Fruit fly (Drosophila melanogaster) whole organism, embryonic: ENCODE measurements around the gene CG31275.

Experiments used
- Adf1 ChIP-seq: fragments of 200-800 bp; sonication (Bioruptor generic); IDR thresholded peaks from 2 replicates; pipeline ENCODE4 v1.3.6; 2022; ENCODE audit warnings: missing biosample characterization, missing genetic modification characterization
- CG10654 ChIP-seq: fragments of 200-800 bp; sonication (Bioruptor generic); optimal IDR thresholded peaks from 2 replicates; lab custom pipeline; 2016; ENCODE audit warnings: missing biosample characterization, missing genetic modification characterization
- CG13287 ChIP-seq: fragments of 200-800 bp; sonication (Bioruptor generic); IDR thresholded peaks from 2 replicates; pipeline ENCODE4 v1.3.6; 2022; ENCODE audit warnings: missing biosample characterization, missing genetic modification characterization; ENCODE audit not compliant: partially characterized antibody
- CG14441 ChIP-seq: fragments of 200-800 bp; sonication (Bioruptor generic); IDR thresholded peaks from 2 replicates; pipeline ENCODE4 v1.3.6; 2022; ENCODE audit warnings: missing biosample characterization, missing genetic modification characterization
- CG1603 ChIP-seq: fragments of 200-800 bp; sonication (Bioruptor generic); optimal IDR thresholded peaks from 2 replicates; lab custom pipeline; 2019; ENCODE audit warnings: missing biosample characterization, mild to moderate bottlenecking, missing genetic modification characterization, moderate library complexity
- CG16779 ChIP-seq: fragments of 200-800 bp; sonication (Bioruptor generic); IDR thresholded peaks from 2 replicates; pipeline ENCODE4 v1.3.6; 2022; ENCODE audit warnings: missing biosample characterization, missing genetic modification characterization
- CG17328 ChIP-seq: fragments of 200-800 bp; sonication (Bioruptor generic); IDR thresholded peaks from 2 replicates; pipeline ENCODE4 v1.3.6; 2022; ENCODE audit warnings: missing biosample characterization, missing genetic modification characterization
- CG1832 ChIP-seq: fragments of 200-800 bp; sonication (Bioruptor generic); optimal IDR thresholded peaks from 2 replicates; lab custom pipeline; 2017; ENCODE audit warnings: missing biosample characterization, mild to moderate bottlenecking, missing genetic modification characterization, inconsistent platforms
- CG2129 ChIP-seq: fragments of 200-800 bp; sonication (Bioruptor generic); IDR thresholded peaks from 2 replicates; pipeline ENCODE4 v1.3.6; 2022; ENCODE audit warnings: missing biosample characterization, missing genetic modification characterization; ENCODE audit not compliant: partially characterized antibody
- CG2889 ChIP-seq: fragments of 200-800 bp; sonication (Bioruptor generic); IDR thresholded peaks from 3 replicates; pipeline ENCODE4 v1.3.6; 2022; ENCODE audit warnings: missing biosample characterization, missing genetic modification characterization
- CG34376 ChIP-seq: fragments of 200-800 bp; sonication (Bioruptor generic); optimal IDR thresholded peaks from 2 replicates; lab custom pipeline; 2018; ENCODE audit warnings: missing biosample characterization, mild to moderate bottlenecking, missing genetic modification characterization
- CG4730 ChIP-seq: fragments of 200-800 bp; sonication (Bioruptor generic); IDR thresholded peaks from 2 replicates; pipeline ENCODE4 v1.3.6; 2022; ENCODE audit warnings: missing biosample characterization, missing genetic modification characterization
- CG8089 ChIP-seq: fragments of 200-800 bp; sonication (Bioruptor generic); optimal IDR thresholded peaks from 3 replicates; lab custom pipeline; 2016; ENCODE audit warnings: missing biosample characterization, missing genetic modification characterization
- CG9876 ChIP-seq: fragments of 200-800 bp; sonication (Bioruptor generic); optimal IDR thresholded peaks from 2 replicates; lab custom pipeline; 2016; ENCODE audit warnings: missing biosample characterization, missing genetic modification characterization
- CkIIα-i1 ChIP-seq: fragments of 200-800 bp; sonication (Bioruptor generic); IDR thresholded peaks from 2 replicates; pipeline ENCODE4 v1.3.6; 2022; ENCODE audit warnings: missing biosample characterization, missing genetic modification characterization
- D ChIP-seq, 2 experiments: fragments of 200-800 bp in 1 of 2; fragments of >200 bp in 1 of 2; sonication (Bioruptor generic) in 1 of 2; optimal IDR thresholded peaks; 2 replicates in 1 of 2; 3 replicates in 1 of 2; lab custom pipeline; 2017; ENCODE audit warnings: mild to moderate bottlenecking in 1 of 2, missing biosample characterization in 1 of 2, missing genetic modification characterization in 1 of 2, missing genetic modification reagents in 1 of 2
- Dbx ChIP-seq: fragments of 200-800 bp; sonication (Bioruptor generic); IDR thresholded peaks from 3 replicates; pipeline ENCODE4 v1.3.6; 2022; ENCODE audit warnings: missing biosample characterization, missing genetic modification characterization
- H2.0 ChIP-seq: fragments of 200-800 bp; sonication (Bioruptor generic); IDR thresholded peaks from 2 replicates; pipeline ENCODE4 v1.3.6; 2022; ENCODE audit warnings: missing biosample characterization, missing genetic modification characterization
- Hey ChIP-seq: fragments of 200-800 bp; sonication (Bioruptor generic); optimal IDR thresholded peaks from 3 replicates; lab custom pipeline; 2018; ENCODE audit warnings: missing biosample characterization, mild to moderate bottlenecking, missing genetic modification characterization
- HmgD ChIP-seq: fragments of 200-800 bp; sonication (Bioruptor generic); optimal IDR thresholded peaks from 3 replicates; lab custom pipeline; 2016; ENCODE audit warnings: missing biosample characterization, missing genetic modification characterization
- Hmr ChIP-seq: fragments of 200-800 bp; sonication (Bioruptor generic); optimal IDR thresholded peaks from 3 replicates; lab custom pipeline; 2017; ENCODE audit warnings: mild to moderate bottlenecking, missing biosample characterization, missing genetic modification reagents, missing genetic modification characterization
- Hr3 ChIP-seq: fragments of 200-800 bp; sonication (Bioruptor generic); optimal IDR thresholded peaks from 3 replicates; lab custom pipeline; 2016; ENCODE audit warnings: missing biosample characterization, missing genetic modification characterization
- Hr39 ChIP-seq: fragments of >200 bp; optimal IDR thresholded peaks from 2 replicates; lab custom pipeline; 2017
- Hr78 ChIP-seq, 2 experiments: fragments of 200-800 bp in 1 of 2; fragments of >200 bp in 1 of 2; sonication (Bioruptor generic) in 1 of 2; optimal IDR thresholded peaks; 2 replicates each; lab custom pipeline; 2017 to 2019; ENCODE audit warnings: missing biosample characterization in 2 of 2, missing genetic modification characterization in 2 of 2, mild to moderate bottlenecking in 1 of 2, moderate library complexity in 1 of 2
- Hsf ChIP-seq: fragments of 200-800 bp; sonication (Bioruptor generic); optimal IDR thresholded peaks from 3 replicates; lab custom pipeline; 2016; ENCODE audit warnings: missing biosample characterization, missing genetic modification characterization
- MESR4 ChIP-seq: fragments of 200-800 bp; sonication (Bioruptor generic); optimal IDR thresholded peaks from 2 replicates; lab custom pipeline; 2018; ENCODE audit warnings: missing biosample characterization, mild to moderate bottlenecking, missing genetic modification characterization, moderate library complexity
- Myb ChIP-seq: fragments of 200-800 bp; sonication (Bioruptor generic); optimal IDR thresholded peaks from 2 replicates; lab custom pipeline; 2016; ENCODE audit warnings: missing biosample characterization, missing genetic modification characterization
- Nf-YB ChIP-seq: fragments of 200-800 bp; sonication (Bioruptor generic); optimal IDR thresholded peaks from 3 replicates; lab custom pipeline; 2019; ENCODE audit warnings: missing biosample characterization, mild to moderate bottlenecking, missing genetic modification characterization, moderate library complexity
- Taf1 ChIP-seq: fragments of 200-800 bp; sonication (Bioruptor generic); IDR thresholded peaks from 2 replicates; pipeline ENCODE4 v1.3.6; 2022; ENCODE audit warnings: missing biosample characterization, missing genetic modification characterization
- Usf ChIP-seq: fragments of 200-800 bp; sonication (Bioruptor generic); optimal IDR thresholded peaks from 2 replicates; lab custom pipeline; 2017; ENCODE audit warnings: missing genotype, missing biosample characterization, missing genetic modification characterization
- Xrp1 ChIP-seq: fragments of 200-800 bp; sonication (Bioruptor generic); IDR thresholded peaks from 2 replicates; pipeline ENCODE4 v1.3.6; 2022; ENCODE audit warnings: missing biosample characterization, missing genetic modification characterization
- cad ChIP-seq: fragments of >200 bp; optimal IDR thresholded peaks from 2 replicates; lab custom pipeline; 2017; ENCODE audit warnings: missing biosample characterization, missing genetic modification characterization
- chinmo ChIP-seq: fragments of 200-800 bp; sonication (Bioruptor generic); IDR thresholded peaks from 4 replicates; pipeline ENCODE4 v1.3.6; 2022; ENCODE audit warnings: missing biosample characterization, missing genetic modification characterization; ENCODE audit not compliant: partially characterized antibody
- chm ChIP-seq: fragments of 200-800 bp; sonication (Bioruptor generic); IDR thresholded peaks from 2 replicates; pipeline ENCODE4 v1.3.6; 2022; ENCODE audit warnings: missing biosample characterization, missing genetic modification characterization
- ems ChIP-seq: fragments of 200-800 bp; sonication (Bioruptor generic); optimal IDR thresholded peaks from 3 replicates; lab custom pipeline; 2016; ENCODE audit warnings: missing biosample characterization, missing genetic modification characterization
- eve ChIP-seq, 2 experiments: fragments of >200 bp; optimal IDR thresholded peaks; 2 replicates each; lab custom pipeline; 2017; ENCODE audit warnings: missing biosample characterization in 2 of 2, missing genetic modification characterization in 2 of 2
- fd64A ChIP-seq: fragments of 200-800 bp; sonication (Bioruptor generic); optimal IDR thresholded peaks from 3 replicates; lab custom pipeline; 2018; ENCODE audit warnings: missing biosample characterization, mild to moderate bottlenecking, missing genetic modification characterization
- gcm ChIP-seq: fragments of 200-800 bp; sonication (Bioruptor generic); optimal IDR thresholded peaks from 2 replicates; lab custom pipeline; 2019; ENCODE audit warnings: missing biosample characterization, mild to moderate bottlenecking, missing genetic modification characterization, moderate library complexity
- gfzf ChIP-seq: fragments of 200-800 bp; sonication (Bioruptor generic); optimal IDR thresholded peaks from 2 replicates; lab custom pipeline; 2016; ENCODE audit warnings: missing biosample characterization, mild to moderate bottlenecking, missing genetic modification characterization, moderate library complexity
- ham ChIP-seq: fragments of 200-800 bp; sonication (Bioruptor generic); IDR thresholded peaks from 2 replicates; pipeline ENCODE4 v1.3.6; 2022; ENCODE audit warnings: missing biosample characterization, missing genetic modification characterization
- jumu ChIP-seq: fragments of 200-800 bp; sonication (Bioruptor generic); optimal IDR thresholded peaks from 3 replicates; lab custom pipeline; 2016; ENCODE audit warnings: missing biosample characterization, missing genetic modification characterization
- lmd ChIP-seq: fragments of 200-800 bp; sonication (Bioruptor generic); IDR thresholded peaks from 2 replicates; pipeline ENCODE4 v1.3.6; 2022; ENCODE audit warnings: missing biosample characterization, missing genetic modification characterization
- lola ChIP-seq, 3 experiments: fragments of >200 bp in 2 of 3; fragments of 200-800 bp in 1 of 3; sonication (Bioruptor generic) in 1 of 3; optimal IDR thresholded peaks; 2 replicates each; lab custom pipeline; 2017 to 2019; ENCODE audit warnings: missing biosample characterization in 3 of 3, missing genetic modification characterization in 3 of 3, mild to moderate bottlenecking in 1 of 3, moderate library complexity in 1 of 3
- mirr ChIP-seq: fragments of 200-800 bp; sonication (Bioruptor generic); optimal IDR thresholded peaks from 3 replicates; lab custom pipeline; 2018; ENCODE audit warnings: missing biosample characterization, mild to moderate bottlenecking, missing genetic modification characterization
- pros ChIP-seq: fragments of 200-800 bp; sonication (Bioruptor generic); optimal IDR thresholded peaks from 3 replicates; lab custom pipeline; 2019; ENCODE audit warnings: missing biosample characterization, mild to moderate bottlenecking, missing genetic modification characterization, moderate library complexity
- psq ChIP-seq: fragments of 200-800 bp; sonication (Bioruptor generic); optimal IDR thresholded peaks from 2 replicates; lab custom pipeline; 2017; ENCODE audit warnings: missing biosample characterization, missing genetic modification characterization
- sens ChIP-seq: fragments of 200-800 bp; sonication (Bioruptor generic); peaks from one replicate; lab custom pipeline; 2016; ENCODE audit warnings: missing biosample characterization, missing genetic modification characterization
- slp2 ChIP-seq: fragments of 200-800 bp; sonication (Bioruptor generic); optimal IDR thresholded peaks from 2 replicates; lab custom pipeline; 2016; ENCODE audit warnings: missing biosample characterization, missing genetic modification characterization
- vvl ChIP-seq: fragments of 200-800 bp; sonication (Bioruptor generic); IDR thresholded peaks from 2 replicates; pipeline ENCODE4 v1.3.6; 2022; ENCODE audit warnings: missing biosample characterization, missing genetic modification characterization
- zfh2 ChIP-seq: fragments of 200-800 bp; sonication (Bioruptor generic); optimal IDR thresholded peaks from 2 replicates; lab custom pipeline; 2016; ENCODE audit warnings: missing biosample characterization, missing genetic modification characterization

The CG31275 gene

DNA sequence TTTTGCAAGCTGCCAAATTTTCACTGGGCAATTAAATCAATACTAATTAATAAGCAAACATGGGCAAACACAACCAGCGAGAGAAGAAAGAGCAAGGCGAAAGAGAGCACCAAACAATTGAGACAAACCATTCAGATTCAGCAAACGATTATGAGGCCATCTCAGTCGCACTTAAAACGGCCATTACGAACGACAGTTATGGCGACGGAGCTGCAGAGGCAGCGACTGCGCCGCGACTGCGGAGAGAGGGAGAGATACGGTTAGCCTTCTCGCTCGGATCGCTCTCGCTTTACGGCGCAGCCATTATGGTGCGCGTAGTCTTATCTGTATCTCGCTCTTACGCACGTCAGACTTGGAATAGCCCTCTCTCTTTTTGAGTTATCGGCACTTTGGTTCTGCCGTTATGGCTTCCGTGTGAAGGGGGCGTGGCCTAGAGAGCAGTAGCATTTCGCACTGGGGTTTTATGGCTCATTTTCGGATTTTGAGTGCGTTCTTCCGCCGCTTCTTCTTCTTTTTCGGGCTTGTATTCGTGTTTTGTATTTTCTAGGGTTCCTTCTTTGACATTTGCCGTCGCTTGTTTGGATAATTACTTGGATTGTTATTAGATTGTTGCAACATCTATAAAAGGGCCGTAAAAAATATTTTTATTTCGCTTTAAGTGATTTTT, 12.9 kb upstream of the CG31275 start (continued):
- peak; percentile 100 for TF ChIP-seq CG1832 (GFP tag; lab: Kevin White, UChicago)
- TF ChIP-seq CG14441 (GFP tag; lab: Robert Waterston, UW) = no peak
- no peak for TF ChIP-seq ems (GFP tag; lab: Kevin White, UChicago)
- TF ChIP-seq Hsf (GFP tag; lab: Kevin White, UChicago) = no peak
- TF ChIP-seq Xrp1 = 0 out of 2 replicates have a peak, but pooled peaks have one; percentile 9
- TF ChIP-seq CG10654 = no peak
- TF ChIP-seq chinmo (GFP tag; lab: Robert Waterston, UW) = peak; percentile 95
- no peak for TF ChIP-seq Hmr (GFP tag; lab: Kevin White, UChicago)
- 0 out of 3 replicates have a peak, but pooled peaks have one; percentile 33 for TF ChIP-seq Dbx (GFP tag; lab: Robert Waterston, UW)
- TF ChIP-seq pros = peak; percentile 78
- TF ChIP-seq CG9876 (GFP tag; lab: Kevin White, UChicago) = no peak
- no peak for TF ChIP-seq ham
- TF ChIP-seq CG2889 (GFP tag; lab: Robert Waterston, UW) = no peak
- TF ChIP-seq gcm (GFP tag; lab: Kevin White, UChicago) = peak; percentile 68
- TF ChIP-seq Adf1 (GFP tag; lab: Robert Waterston, UW) = peak; percentile 100
- peak; percentile 69 for TF ChIP-seq sens (GFP tag; lab: Kevin White, UChicago)
- no peak for TF ChIP-seq MESR4 (GFP tag; lab: Kevin White, UChicago)
- TF ChIP-seq Hr78 (GFP tag; optimal IDR thresholded peaks at IDR 0.05; lab: Kevin White, UChicago) = no peak
- TF ChIP-seq CG4730 = no peak
- TF ChIP-seq CkIIα-i1 = no peak
- no peak for TF ChIP-seq eve (GFP tag; optimal IDR thresholded peaks at IDR 0.05; lab: Kevin White, UChicago)
- peak; percentile 96 for TF ChIP-seq cad (GFP tag; lab: Kevin White, UChicago)
- peak; percentile 74 for TF ChIP-seq vvl
- no peak for TF ChIP-seq Myb (GFP tag; lab: Kevin White, UChicago)
- peak; percentile 30 for TF ChIP-seq mirr (GFP tag; lab: Kevin White, UChicago)
- TF ChIP-seq D (optimal IDR thresholded peaks at IDR 0.05; lab: Kevin White, UChicago) = peak; percentile 99
- TF ChIP-seq D (GFP tag; optimal IDR thresholded peaks at IDR 0.05; lab: Kevin White, UChicago) = peak; percentile 39
- no peak for TF ChIP-seq H2.0 (GFP tag; lab: Robert Waterston, UW)
- TF ChIP-seq Hr3 (GFP tag; lab: Kevin White, UChicago) = no peak
- no peak for TF ChIP-seq Taf1 (GFP tag; lab: Robert Waterston, UW)
- no peak for TF ChIP-seq slp2 (GFP tag; lab: Kevin White, UChicago)
- no peak for TF ChIP-seq CG17328 (GFP tag; lab: Robert Waterston, UW)
- TF ChIP-seq Usf (GFP tag; lab: Kevin White, UChicago) = no peak
- peak; percentile 37 for TF ChIP-seq psq (GFP tag; lab: Kevin White, UChicago)
- TF ChIP-seq Nf-YB (GFP tag; lab: Kevin White, UChicago) = peak; percentile 97
- TF ChIP-seq zfh2 = no peak
- no peak for TF ChIP-seq gfzf
- TF ChIP-seq Hr39 (lab: Kevin White, UChicago) = no peak
- TF ChIP-seq CG16779 (GFP tag; lab: Robert Waterston, UW) = no peak
- no peak for TF ChIP-seq lola (GFP tag; optimal IDR thresholded peaks at IDR 0.05; lab: Kevin White, UChicago)
- no peak for TF ChIP-seq CG34376
- TF ChIP-seq CG13287 = peak; percentile 37; the same call in 1 of the 2 replicates
- TF ChIP-seq lmd (GFP tag; lab: Robert Waterston, UW) = no peak
- no peak for TF ChIP-seq CG1603 (tag; lab: Kevin White, UChicago)
- TF ChIP-seq jumu (GFP tag; lab: Kevin White, UChicago) = no peak
- no peak; the same call in 1 of the 2 replicates for TF ChIP-seq chm (GFP tag; lab: Robert Waterston, UW)
- TF ChIP-seq CG8089 (GFP tag; lab: Kevin White, UChicago) = no peak
- TF ChIP-seq Hey (tag; lab: Kevin White, UChicago) = no peak
- TF ChIP-seq CG2129 (GFP tag; lab: Robert Waterston, UW) = no peak
- peak; percentile 3 for TF ChIP-seq fd64A (GFP tag; lab: Kevin White, UChicago)
- peak; percentile 91 for TF ChIP-seq HmgD
